Worm (Caenorhabditis elegans): ENCODE results near the gene T23E7.6.
"Not testable (repeated sequence)": the region's sequence is repeated elsewhere in the genome, so short reads cannot be mapped to it uniquely, and the experiment has no call there.

Gene T23E7.6

DNA sequence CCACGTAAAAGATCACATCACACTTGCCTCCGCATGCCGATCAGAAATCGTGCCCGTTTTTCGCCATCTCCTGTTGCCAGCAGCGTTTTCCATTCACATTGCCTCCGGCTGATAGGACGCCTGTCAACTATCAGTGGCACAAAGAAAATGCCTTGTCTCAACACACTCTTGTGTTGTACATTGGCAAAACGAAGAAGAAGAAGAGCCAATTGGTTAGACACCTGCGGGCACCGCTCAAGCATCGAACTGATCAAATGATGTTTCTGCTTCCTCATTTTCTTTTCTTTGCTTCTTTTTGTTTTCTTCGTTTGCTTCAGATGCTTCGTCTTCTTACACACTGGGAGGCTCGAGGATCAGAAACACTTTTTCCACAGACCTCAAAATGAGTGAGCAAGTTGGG, 17.3 kb downstream of the T23E7.6 start:
- TF ChIP-seq W03F9.2 (tag; optimal IDR thresholded peaks at IDR 0.05) (no peak), him-1 (tag; optimal IDR thresholded peaks at IDR 0.05) (no peak)

DNA sequence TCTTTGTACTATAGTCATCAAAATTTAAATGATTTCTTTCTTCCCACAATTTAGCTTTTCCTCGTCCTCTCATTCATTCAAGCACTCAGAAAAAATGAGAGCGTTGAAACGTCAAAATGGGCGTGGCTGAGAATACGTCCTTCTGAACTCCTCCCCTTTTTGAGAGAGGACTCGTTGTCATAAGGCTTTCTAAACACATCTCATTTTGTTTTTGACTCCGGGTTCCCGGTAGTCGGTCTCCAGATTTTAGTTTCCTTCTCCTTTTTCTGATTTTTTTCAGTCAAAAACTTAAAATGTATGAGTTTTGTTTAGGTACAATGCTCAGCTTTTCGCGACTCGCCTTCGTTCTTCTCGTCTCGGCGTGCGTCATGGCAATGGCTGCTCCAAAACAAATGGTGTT, 22.5 kb downstream of the T23E7.6 start, which contains the start of gene nlp-6:
nlp-6 (plus strand) TSS at position 301 of the 400 bp plus-strand sequence.
- TF ChIP-seq dao-5 (tag; optimal IDR thresholded peaks at IDR 0.05): no peak
- TF ChIP-seq W03F9.2 (tag; optimal IDR thresholded peaks at IDR 0.05): no peak
- TF ChIP-seq him-1 (tag; optimal IDR thresholded peaks at IDR 0.05): no peak

DNA sequence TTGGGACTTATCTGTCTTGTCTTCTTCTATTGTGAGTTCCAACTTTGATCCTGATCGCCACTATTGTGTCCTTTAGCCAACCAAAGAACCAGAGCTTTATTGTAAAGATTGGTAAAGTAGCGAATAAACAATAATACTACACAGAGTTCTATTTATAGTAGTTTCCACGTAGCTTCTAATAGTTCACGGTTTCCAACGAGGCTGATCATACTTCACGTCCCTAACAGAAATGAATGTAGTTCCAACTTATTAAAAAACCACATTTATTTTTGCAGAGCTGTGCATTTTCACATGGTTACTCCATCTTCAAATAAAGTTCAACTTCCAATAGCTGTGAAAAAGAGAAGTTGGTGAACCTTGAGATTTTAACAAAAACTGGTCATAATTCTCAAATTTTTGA, 35.2 kb downstream of the T23E7.6 start, which contains the start of gene tmem-218:
tmem-218 (plus strand) TSS at position 301 of the 400 bp plus-strand sequence.
- TF ChIP-seq W03F9.2, him-1, dao-5 (tag; optimal IDR thresholded peaks at IDR 0.05): not testable (repeated sequence)

DNA sequence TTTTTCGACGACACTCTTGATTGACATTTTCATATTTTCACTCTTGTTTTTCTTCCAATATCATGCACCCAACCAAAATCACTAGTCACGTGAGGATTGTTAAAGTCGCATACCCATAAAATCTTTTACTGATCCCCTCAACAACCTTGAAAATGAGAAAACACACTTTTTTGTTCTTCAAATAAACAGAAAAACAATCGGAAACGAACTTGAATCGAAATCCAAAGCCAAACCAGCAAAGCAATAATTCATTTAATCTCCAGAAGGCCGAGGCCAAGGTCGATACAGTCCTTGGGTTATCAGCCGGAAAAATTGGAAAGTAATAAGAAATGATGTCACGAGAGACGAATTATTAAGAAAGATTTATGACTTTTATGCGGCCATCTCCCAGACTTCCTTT, 40.8 kb downstream of the T23E7.6 start:
- TF ChIP-seq him-1 (tag; optimal IDR thresholded peaks at IDR 0.05): no peak
- no peak for TF ChIP-seq dao-5 (tag; optimal IDR thresholded peaks at IDR 0.05)
- no peak for TF ChIP-seq W03F9.2 (tag; optimal IDR thresholded peaks at IDR 0.05)

DNA sequence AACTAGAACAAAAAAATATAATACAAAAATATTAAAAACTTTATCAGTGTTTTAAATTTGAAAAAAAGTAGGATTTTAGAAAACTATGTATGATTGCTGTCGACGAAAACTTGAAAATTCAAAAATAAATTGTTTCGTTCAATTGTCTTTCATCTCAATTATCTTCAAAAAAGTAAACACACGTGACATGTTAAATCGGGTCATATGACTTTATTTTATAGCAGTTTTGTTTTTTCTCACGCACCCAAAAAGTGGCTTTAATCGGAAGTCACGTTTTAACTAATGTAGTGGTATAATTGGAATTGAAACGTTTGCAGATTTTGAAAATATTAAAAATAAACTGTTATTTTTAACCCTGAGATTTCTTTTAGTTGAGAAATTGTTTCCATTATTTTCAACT, 41.8 kb downstream of the T23E7.6 start:
- TF ChIP-seq W03F9.2 (tag; optimal IDR thresholded peaks at IDR 0.05) (no peak), dao-5 (tag; optimal IDR thresholded peaks at IDR 0.05) (no peak)

DNA sequence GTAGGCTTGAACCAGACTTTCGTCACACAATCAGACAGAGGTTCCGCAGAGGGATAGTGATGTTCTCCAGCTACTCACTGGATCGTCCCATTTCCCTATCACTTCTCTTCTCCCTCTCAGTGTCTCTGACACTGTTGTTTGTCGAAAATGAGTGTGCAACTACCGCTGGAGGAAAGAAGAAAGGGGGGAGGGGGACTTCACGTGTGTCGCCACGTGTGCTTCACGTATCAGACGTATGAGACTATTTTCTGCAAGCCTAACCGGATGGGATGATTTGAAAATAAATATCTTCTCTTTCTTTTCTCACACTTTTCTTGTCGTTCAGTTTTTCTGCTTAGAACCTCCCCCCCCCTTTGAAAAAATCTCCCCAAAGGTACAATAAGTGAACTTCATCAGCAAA, 43.8 kb downstream of the T23E7.6 start, which contains the start of gene H18N23.2:
H18N23.2 (minus strand) TSS at position 82 of the 400 bp plus-strand sequence.
- TF ChIP-seq dao-5 (tag; optimal IDR thresholded peaks at IDR 0.05) (no peak), him-1 (tag; optimal IDR thresholded peaks at IDR 0.05) (no peak), W03F9.2 (tag; optimal IDR thresholded peaks at IDR 0.05) (no peak)

DNA sequence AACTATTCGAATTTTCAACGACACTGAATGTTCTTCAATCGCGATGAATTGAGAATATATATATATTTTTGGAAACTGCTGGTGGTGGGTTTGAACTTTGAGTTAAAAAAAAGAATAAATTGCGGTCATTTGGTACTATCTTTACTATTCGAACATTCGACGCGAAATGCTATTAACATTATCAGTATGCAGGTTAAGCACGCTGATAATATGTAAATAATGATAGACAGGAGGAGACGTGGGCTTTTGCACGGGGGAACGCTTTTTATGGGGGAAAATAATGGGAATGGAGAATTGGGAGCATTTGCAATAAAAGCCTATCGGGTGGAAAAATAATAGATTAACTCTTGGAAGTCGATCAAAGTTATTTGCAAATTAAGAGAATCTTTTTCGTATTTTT, 45.6 kb downstream of the T23E7.6 start:
- TF ChIP-seq W03F9.2 (tag; optimal IDR thresholded peaks at IDR 0.05): no peak
- TF ChIP-seq dao-5 (tag; optimal IDR thresholded peaks at IDR 0.05): no peak
- no peak for TF ChIP-seq him-1 (tag; optimal IDR thresholded peaks at IDR 0.05)

DNA sequence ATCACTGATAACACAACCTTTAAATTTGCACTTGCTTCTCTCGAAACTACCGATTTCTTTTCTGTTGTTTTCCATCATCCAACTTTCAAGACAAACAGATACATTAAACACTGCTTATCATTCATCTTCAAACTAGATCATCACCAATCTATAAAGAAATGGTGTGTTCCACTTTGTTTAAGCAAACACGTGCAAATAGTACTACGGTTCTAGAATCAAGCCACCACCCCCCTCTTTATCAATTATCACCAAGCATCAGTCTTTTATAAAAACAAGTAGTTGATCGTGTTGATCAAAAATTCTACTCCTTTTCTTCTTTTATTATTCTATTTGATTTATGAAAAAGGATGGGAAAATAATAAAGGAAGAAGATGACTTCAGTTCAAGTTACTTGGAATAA, 46.2 kb downstream of the T23E7.6 start:
- TF ChIP-seq dao-5 (tag; optimal IDR thresholded peaks at IDR 0.05): no peak
- TF ChIP-seq him-1 (tag; optimal IDR thresholded peaks at IDR 0.05): no peak
- no peak for TF ChIP-seq W03F9.2 (tag; optimal IDR thresholded peaks at IDR 0.05)

DNA sequence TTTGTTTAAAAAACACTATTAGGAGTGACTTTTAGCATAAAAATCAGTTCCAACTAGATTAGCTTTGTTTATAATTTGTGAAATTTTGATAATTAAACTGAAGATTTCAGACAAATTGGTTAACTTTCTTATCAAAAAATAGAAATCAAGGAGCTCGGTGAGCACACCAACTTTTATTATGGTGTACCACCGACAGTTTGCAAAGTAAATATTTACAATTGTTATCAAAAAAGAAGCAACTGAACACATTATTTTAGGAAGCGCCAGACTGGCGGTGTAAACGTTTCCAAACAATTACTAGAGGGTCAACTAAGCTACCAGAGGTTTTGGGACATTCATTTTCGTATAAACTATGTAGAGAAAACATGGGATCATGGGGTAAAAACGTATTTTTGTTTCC, 47.1 kb downstream of the T23E7.6 start:
- no peak for TF ChIP-seq W03F9.2 (tag; optimal IDR thresholded peaks at IDR 0.05)
- TF ChIP-seq him-1 (tag; optimal IDR thresholded peaks at IDR 0.05): no peak
- no peak for TF ChIP-seq dao-5 (tag; optimal IDR thresholded peaks at IDR 0.05)

DNA sequence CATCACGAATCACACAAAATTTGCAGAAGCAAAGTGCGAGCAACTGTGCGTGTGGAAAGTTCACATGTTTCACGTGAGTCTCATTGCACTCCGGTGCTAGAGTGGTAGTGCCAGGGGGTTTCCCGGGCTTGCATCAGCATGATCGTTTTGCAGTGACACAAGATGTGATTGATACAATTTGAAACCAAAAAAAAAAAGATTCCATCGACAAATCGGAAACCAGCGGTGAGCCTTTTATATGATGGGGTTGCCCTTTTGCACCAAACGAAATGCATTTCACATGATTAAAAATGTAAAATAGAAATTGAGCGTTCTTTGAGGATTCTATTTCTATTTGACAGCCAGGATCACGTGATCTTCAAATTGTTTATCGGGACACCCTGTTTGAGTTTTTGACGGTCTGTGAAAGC, 48.3 kb downstream of the T23E7.6 start:
- TF ChIP-seq dao-5 (tag; optimal IDR thresholded peaks at IDR 0.05) (no peak), W03F9.2 (tag; optimal IDR thresholded peaks at IDR 0.05) (no peak), him-1 (tag; optimal IDR thresholded peaks at IDR 0.05) (no peak)

DNA sequence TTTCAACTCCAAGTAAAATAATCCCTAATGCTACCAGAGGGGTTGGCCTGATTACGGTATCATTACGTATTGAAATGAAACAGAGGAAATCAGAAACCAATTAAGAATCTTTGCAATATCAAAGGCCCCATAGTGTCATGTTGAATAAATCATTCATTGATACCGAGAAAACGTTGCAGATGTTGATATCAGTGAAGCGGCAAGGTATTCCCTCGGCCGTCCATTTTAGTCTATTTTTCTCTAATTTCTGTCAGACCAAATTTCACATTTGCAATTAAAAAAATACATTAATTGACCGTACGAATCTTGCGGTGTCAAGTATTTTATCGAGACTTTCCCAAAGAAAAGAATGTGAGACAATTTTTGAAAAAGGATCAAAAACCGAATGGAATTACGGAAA, 50.4 kb downstream of the T23E7.6 start:
- TF ChIP-seq W03F9.2 (tag; optimal IDR thresholded peaks at IDR 0.05) (no peak), him-1 (tag; optimal IDR thresholded peaks at IDR 0.05) (no peak), dao-5 (tag; optimal IDR thresholded peaks at IDR 0.05) (no peak)

DNA sequence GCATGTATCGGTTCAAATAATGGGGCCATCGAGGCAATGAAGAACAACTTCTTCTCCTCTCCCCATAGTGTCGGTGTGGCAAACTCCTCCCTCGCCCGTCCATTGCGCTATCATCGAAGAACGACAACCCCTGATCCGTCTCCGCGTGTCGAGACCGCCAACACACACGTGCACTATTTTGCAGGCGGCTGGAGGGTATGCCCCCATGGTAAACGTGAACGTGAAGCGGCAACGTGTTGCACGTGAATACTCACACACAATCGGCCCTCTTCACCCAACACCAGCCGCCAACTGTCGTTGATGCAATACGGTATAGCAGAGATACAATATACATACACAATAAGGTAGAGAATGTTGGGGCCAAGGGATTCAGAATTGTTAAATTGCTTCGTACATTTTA, 51.4 kb downstream of the T23E7.6 start:
- TF ChIP-seq dao-5 (tag; optimal IDR thresholded peaks at IDR 0.05) (no peak), W03F9.2 (tag; optimal IDR thresholded peaks at IDR 0.05) (no peak), him-1 (tag; optimal IDR thresholded peaks at IDR 0.05) (no peak)

DNA sequence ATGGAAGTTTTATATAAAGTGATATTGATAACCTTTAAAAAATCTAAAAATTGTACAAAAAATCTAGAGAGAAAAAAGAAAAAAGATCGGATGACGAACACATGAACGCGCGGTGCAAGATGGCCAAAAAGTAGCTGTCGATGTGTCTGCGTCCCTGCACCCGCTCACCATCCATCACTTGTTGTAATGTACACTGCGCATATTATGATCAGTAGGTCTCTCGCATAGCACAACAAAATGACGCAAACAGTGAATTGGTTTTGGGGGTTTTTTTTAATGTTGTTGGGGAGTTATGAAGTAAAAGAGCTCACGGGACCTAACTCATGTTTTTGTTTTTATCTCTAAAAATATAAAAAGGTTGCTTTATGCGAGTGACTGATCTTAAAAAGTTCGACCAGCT, 52.9 kb downstream of the T23E7.6 start:
- TF ChIP-seq dao-5 (tag; optimal IDR thresholded peaks at IDR 0.05): no peak

DNA sequence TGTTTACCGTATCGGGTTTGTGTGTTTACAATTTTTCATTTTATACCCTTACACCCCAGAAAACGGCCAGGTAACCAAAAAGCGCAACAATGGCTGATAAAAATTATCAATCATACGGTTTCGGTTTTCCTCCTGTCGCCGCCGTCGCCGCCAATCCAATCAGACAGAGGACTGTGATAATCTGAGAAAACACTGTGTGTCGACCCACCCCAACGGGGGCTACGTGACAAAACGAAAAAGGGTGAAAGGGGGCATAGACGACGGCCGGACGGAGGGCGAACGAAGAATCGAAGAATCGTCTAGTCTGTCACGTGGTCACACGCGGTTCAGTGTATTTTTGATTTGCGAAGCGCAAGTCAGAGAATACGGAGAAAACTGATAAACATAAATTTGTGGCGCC, 53.7 kb downstream of the T23E7.6 start:
- TF ChIP-seq dao-5 (tag; optimal IDR thresholded peaks at IDR 0.05): no peak
- no peak for TF ChIP-seq W03F9.2 (tag; optimal IDR thresholded peaks at IDR 0.05)
- TF ChIP-seq him-1 (tag; optimal IDR thresholded peaks at IDR 0.05): no peak
